Worm (Caenorhabditis elegans) whole organism, L1 larva: ENCODE measurements around the gene ZK643.5.

Experiments used
- C16A3.4 ChIP-seq: fragments of 150-350 bp; optimal IDR thresholded peaks from 2 replicates; lab custom pipeline; 2014; ENCODE audit warnings: missing biosample characterization, missing genetic modification characterization
- C34B4.2 ChIP-seq: sonication (generic microtip); optimal IDR thresholded peaks from 2 replicates; lab custom pipeline; 2017; ENCODE audit warnings: mild to moderate bottlenecking, missing genetic modification characterization, missing compliant biosample characterization
- alr-1 ChIP-seq: fragments of 200-800 bp; sonication (Bioruptor generic); optimal IDR thresholded peaks from 2 replicates; lab custom pipeline; 2018; ENCODE audit warnings: borderline replicate concordance, mild to moderate bottlenecking, missing genetic modification characterization, missing compliant biosample characterization
- aly-2 ChIP-seq: fragments of 150-350 bp; optimal IDR thresholded peaks from 2 replicates; lab custom pipeline; 2014; ENCODE audit warnings: missing biosample characterization, missing genetic modification characterization
- ama-1 ChIP-seq: fragments of 150-350 bp; optimal IDR thresholded peaks from 2 replicates; lab custom pipeline; 2014
- blmp-1 ChIP-seq: fragments of 150-350 bp; optimal IDR thresholded peaks from 2 replicates; lab custom pipeline; 2014; ENCODE audit warnings: missing biosample characterization, missing genetic modification characterization
- ceh-63 ChIP-seq: fragments of 200-800 bp; sonication (Bioruptor generic); optimal IDR thresholded peaks from 2 replicates; lab custom pipeline; 2018; ENCODE audit warnings: mild to moderate bottlenecking, missing genetic modification characterization, missing compliant biosample characterization
- ceh-8 ChIP-seq: fragments of 200-800 bp; sonication (Bioruptor generic); optimal IDR thresholded peaks from 2 replicates; lab custom pipeline; 2018; ENCODE audit warnings: mild to moderate bottlenecking, missing genetic modification characterization, moderate library complexity, missing compliant biosample characterization
- ceh-88 ChIP-seq: fragments of 200-800 bp; sonication (Bioruptor generic); IDR thresholded peaks from 2 replicates; pipeline ENCODE4 v1.3.6; 2022; ENCODE audit warnings: missing genetic modification characterization, missing compliant biosample characterization
- ces-1 ChIP-seq: fragments of 150-350 bp; optimal IDR thresholded peaks from 2 replicates; lab custom pipeline; 2014; ENCODE audit warnings: missing biosample characterization, missing genetic modification reagents, missing genetic modification characterization
- dpl-1 ChIP-seq, 3 experiments: fragments of 150-350 bp in 2 of 3; sonication (generic microtip) in 1 of 3; optimal IDR thresholded peaks; 2 replicates each; lab custom pipeline; 2014 to 2017; ENCODE audit warnings: missing biosample characterization in 3 of 3, missing genetic modification characterization in 3 of 3, missing genetic modification reagents in 3 of 3
- efl-1 ChIP-seq, 4 experiments: fragments of 150-350 bp; optimal IDR thresholded peaks in 3 of 4; peaks in 1 of 4; 1 replicate in 1 of 4; 2 replicates in 3 of 4; lab custom pipeline; 2014; ENCODE audit warnings: missing biosample characterization in 2 of 4, missing genetic modification characterization in 2 of 4, missing genetic modification reagents in 2 of 4
- efl-3 ChIP-seq: fragments of 200-800 bp; sonication (Bioruptor generic); optimal IDR thresholded peaks from 2 replicates; lab custom pipeline; 2018; ENCODE audit warnings: mild to moderate bottlenecking, missing genetic modification characterization, missing compliant biosample characterization
- elt-3 ChIP-seq, 6 experiments: fragments of 150-350 bp in 1 of 6; sonication (generic microtip); optimal IDR thresholded peaks; 2 replicates each; lab custom pipeline; 2017 to 2018; ENCODE audit warnings: missing biosample characterization in 6 of 6, missing genetic modification characterization in 6 of 6, inconsistent platforms in 1 of 6
- ets-5 ChIP-seq: fragments of 200-800 bp; sonication (Bioruptor generic); IDR thresholded peaks from 2 replicates; pipeline ENCODE4 v1.3.6; 2022; ENCODE audit warnings: missing genetic modification characterization, missing compliant biosample characterization
- fkh-10 ChIP-seq: sonication (generic microtip); optimal IDR thresholded peaks from 2 replicates; lab custom pipeline; 2017; ENCODE audit warnings: missing biosample characterization, missing genetic modification reagents, missing genetic modification characterization
- fkh-4 ChIP-seq: sonication (generic microtip); optimal IDR thresholded peaks from 2 replicates; lab custom pipeline; 2016; ENCODE audit warnings: missing compliant biosample characterization, missing genetic modification characterization, borderline replicate concordance
- fkh-8 ChIP-seq: sonication (generic microtip); optimal IDR thresholded peaks from 2 replicates; lab custom pipeline; 2016; ENCODE audit warnings: mild to moderate bottlenecking, missing genetic modification characterization, missing compliant biosample characterization
- fos-1 ChIP-seq: fragments of 150-350 bp; optimal IDR thresholded peaks from 2 replicates; lab custom pipeline; 2014; ENCODE audit warnings: missing biosample characterization, missing genetic modification characterization
- hlh-4 ChIP-seq: sonication (generic microtip); optimal IDR thresholded peaks from 2 replicates; lab custom pipeline; 2016; ENCODE audit warnings: mild to moderate bottlenecking, missing genetic modification characterization, missing compliant biosample characterization
- irx-1 ChIP-seq: sonication (generic microtip); optimal IDR thresholded peaks from 2 replicates; lab custom pipeline; 2016; ENCODE audit warnings: missing genetic modification characterization, missing compliant biosample characterization
- lin-13 ChIP-seq: fragments of 150-350 bp; optimal IDR thresholded peaks from 2 replicates; lab custom pipeline; 2014; ENCODE audit warnings: missing biosample characterization, missing genetic modification reagents, missing genetic modification characterization
- lin-14 ChIP-seq: fragments of 200-800 bp; sonication (Bioruptor generic); optimal IDR thresholded peaks from 2 replicates; lab custom pipeline; 2018; ENCODE audit warnings: mild to moderate bottlenecking, missing genetic modification characterization, moderate library complexity, missing compliant biosample characterization
- lin-39 ChIP-seq: fragments of 150-350 bp; optimal IDR thresholded peaks from 2 replicates; lab custom pipeline; 2014; ENCODE audit warnings: missing biosample characterization, missing genetic modification reagents, missing genetic modification characterization
- lir-3 ChIP-seq: sonication (generic microtip); optimal IDR thresholded peaks from 2 replicates; lab custom pipeline; 2016; ENCODE audit warnings: mild to moderate bottlenecking, missing genetic modification characterization, moderate library complexity, missing compliant biosample characterization; ENCODE audit not compliant: poor library complexity
- lsy-2 ChIP-seq, 2 experiments: fragments of 150-350 bp; optimal IDR thresholded peaks; 2 replicates each; lab custom pipeline; 2014; ENCODE audit warnings: missing biosample characterization in 2 of 2, missing genetic modification characterization in 2 of 2
- mab-9 ChIP-seq: fragments of 200-800 bp; sonication (Bioruptor generic); IDR thresholded peaks from 2 replicates; pipeline ENCODE4 v1.3.6; 2022; ENCODE audit warnings: missing genetic modification reagents, missing genetic modification characterization, missing compliant biosample characterization
- mef-2 ChIP-seq: fragments of 150-350 bp; optimal IDR thresholded peaks from 2 replicates; lab custom pipeline; 2014; ENCODE audit warnings: missing biosample characterization, missing genetic modification characterization
- mep-1 ChIP-seq: fragments of 150-350 bp; optimal IDR thresholded peaks from 2 replicates; lab custom pipeline; 2014; ENCODE audit warnings: missing biosample characterization, missing genetic modification characterization
- nhr-11 ChIP-seq: fragments of 150-350 bp; optimal IDR thresholded peaks from 2 replicates; lab custom pipeline; 2014; ENCODE audit warnings: missing biosample characterization, missing genetic modification characterization
- nhr-19 ChIP-seq: fragments of 200-800 bp; sonication (Bioruptor generic); conservative IDR thresholded peaks from 2 replicates; pipeline ENCODE4 v1.3.6; 2022; ENCODE audit warnings: missing genetic modification characterization, missing compliant biosample characterization
- nhr-237 ChIP-seq: fragments of 150-350 bp; optimal IDR thresholded peaks from 2 replicates; lab custom pipeline; 2014; ENCODE audit warnings: missing biosample characterization, missing genetic modification characterization
- nhr-28 ChIP-seq: fragments of 150-350 bp; optimal IDR thresholded peaks from 2 replicates; lab custom pipeline; 2014; ENCODE audit warnings: missing biosample characterization, missing genetic modification characterization
- nhr-47 ChIP-seq: sonication (generic microtip); optimal IDR thresholded peaks from 2 replicates; lab custom pipeline; 2016; ENCODE audit warnings: mild to moderate bottlenecking, missing genetic modification characterization, moderate library complexity, missing compliant biosample characterization
- nhr-71 ChIP-seq: sonication (generic microtip); optimal IDR thresholded peaks from 2 replicates; lab custom pipeline; 2016; ENCODE audit warnings: mild to moderate bottlenecking, missing genetic modification characterization, moderate library complexity, missing compliant biosample characterization
- nhr-77 ChIP-seq: fragments of 150-350 bp; optimal IDR thresholded peaks from 2 replicates; lab custom pipeline; 2014; ENCODE audit warnings: missing biosample characterization, missing genetic modification characterization
- nhr-84 ChIP-seq: sonication (generic microtip); optimal IDR thresholded peaks from 2 replicates; lab custom pipeline; 2017; ENCODE audit warnings: missing biosample characterization, missing genetic modification characterization
- nhr-85 ChIP-seq: sonication (generic microtip); peaks from one replicate; lab custom pipeline; 2016; ENCODE audit warnings: missing genetic modification characterization, inconsistent platforms, missing compliant biosample characterization
- pax-3 ChIP-seq: fragments of 200-800 bp; sonication (Bioruptor generic); optimal IDR thresholded peaks from 2 replicates; lab custom pipeline; 2018; ENCODE audit warnings: mild to moderate bottlenecking, missing genetic modification characterization, moderate library complexity, missing compliant biosample characterization
- pqm-1 ChIP-seq: sonication (generic microtip); optimal IDR thresholded peaks from 3 replicates; lab custom pipeline; 2017; ENCODE audit warnings: missing biosample characterization, missing genetic modification characterization
- sptf-1 ChIP-seq: fragments of 150-350 bp; optimal IDR thresholded peaks from 2 replicates; lab custom pipeline; 2014; ENCODE audit warnings: missing biosample characterization, missing genetic modification characterization
- sup-37 ChIP-seq: fragments of 200-800 bp; sonication (Bioruptor generic); optimal IDR thresholded peaks from 2 replicates; lab custom pipeline; 2018; ENCODE audit warnings: mild to moderate bottlenecking, missing genetic modification characterization, missing compliant biosample characterization
- tbx-2 ChIP-seq: sonication (generic microtip); optimal IDR thresholded peaks from 2 replicates; lab custom pipeline; 2016; ENCODE audit warnings: missing genetic modification characterization, missing compliant biosample characterization
- unc-130 ChIP-seq: fragments of 150-350 bp; optimal IDR thresholded peaks from 2 replicates; lab custom pipeline; 2017; ENCODE audit warnings: missing biosample characterization, missing genetic modification characterization, inconsistent platforms
- unc-30 ChIP-seq: sonication (generic microtip); optimal IDR thresholded peaks from 2 replicates; lab custom pipeline; 2017; ENCODE audit warnings: missing biosample characterization, missing genetic modification characterization
- unc-62 ChIP-seq: fragments of 150-350 bp; optimal IDR thresholded peaks from 2 replicates; lab custom pipeline; 2014; ENCODE audit warnings: missing biosample characterization, missing genetic modification reagents, missing genetic modification characterization
- unc-86 ChIP-seq: sonication (generic microtip); optimal IDR thresholded peaks from 2 replicates; lab custom pipeline; 2016; ENCODE audit warnings: missing genetic modification characterization, missing compliant biosample characterization
- unc-98 ChIP-seq: fragments of 200-800 bp; sonication (Bioruptor generic); IDR thresholded peaks from 2 replicates; pipeline ENCODE4 v1.3.6; 2022; ENCODE audit warnings: missing genetic modification characterization, missing compliant biosample characterization
- vab-15 ChIP-seq: sonication (generic microtip); optimal IDR thresholded peaks from 2 replicates; lab custom pipeline; 2017; ENCODE audit warnings: missing genotype, mild to moderate bottlenecking, missing genetic modification characterization, missing compliant biosample characterization
- zag-1 ChIP-seq: fragments of 150-350 bp; optimal IDR thresholded peaks from 2 replicates; lab custom pipeline; 2014; ENCODE audit warnings: missing biosample characterization, missing genetic modification characterization
- zip-4 ChIP-seq: fragments of 200-800 bp; sonication (Bioruptor generic); optimal IDR thresholded peaks from 2 replicates; lab custom pipeline; 2018; ENCODE audit warnings: mild to moderate bottlenecking, missing genetic modification characterization, moderate library complexity, missing compliant biosample characterization

The ZK643.5 gene

ce11 chrIII:8983135-8983534 lies 27.1 kb upstream of the ZK643.5 start (continued):
- no peak for TF ChIP-seq unc-30
- no peak for TF ChIP-seq alr-1
- no peak for TF ChIP-seq irx-1 (tag; lab: Kevin White, UChicago)
- peak in 3 of 6 experiments; percentile 38 to 69 (median 51) for TF ChIP-seq elt-3 (tag; optimal IDR thresholded peaks at IDR 0.05; lab: Kevin White, UChicago)
- no peak for TF ChIP-seq fkh-10 (GFP tag; lab: Kevin White, UChicago)

ce11 chrIII:8981847-8982479 lies 26.0 kb upstream of the ZK643.5 start, which contains the start of gene pde-2:
Gene pde-2 (minus strand): TSS chrIII:8981897.
- TF ChIP-seq vab-15 (tag; lab: Kevin White, UChicago) (no peak), tbx-2 (tag; lab: Kevin White, UChicago) (peak; percentile 54), unc-86 (tag; lab: Kevin White, UChicago) (peak; percentile 5), mef-2 (no peak), mep-1 (tag; lab: Kevin White, UChicago) (peak; percentile 78), fkh-8 (tag; lab: Kevin White, UChicago) (peak; percentile 18), ama-1 (lab: Kevin White, UChicago) (no peak), blmp-1 (tag; lab: Kevin White, UChicago) (peak; percentile 78), zag-1 (tag; lab: Kevin White, UChicago) (no peak), dpl-1 (GFP tag; optimal IDR thresholded peaks at IDR 0.05; lab: Kevin White, UChicago) (peak; percentile 18 to 37 (median 26)), efl-3 (GFP tag; lab: Kevin White, UChicago) (no peak), lin-14 (GFP tag; lab: Kevin White, UChicago) (peak; percentile 89), unc-62 (GFP tag; lab: Kevin White, UChicago) (no peak), nhr-19 (GFP tag; lab: Robert Waterston, UW) (peak; percentile 35; the same call in 1 of the 2 replicates), fkh-4 (tag; lab: Kevin White, UChicago) (no peak), hlh-4 (tag; lab: Kevin White, UChicago) (no peak), ets-5 (no peak), irx-1 (tag; lab: Kevin White, UChicago) (no peak), unc-98 (no peak), nhr-47 (tag; lab: Kevin White, UChicago) (peak; percentile 58), nhr-77 (no peak), sup-37 (GFP tag; lab: Kevin White, UChicago) (no peak), nhr-84 (tag; lab: Kevin White, UChicago) (no peak), zip-4 (no peak), nhr-71 (tag; lab: Kevin White, UChicago) (peak; percentile 68), lsy-2 (tag; optimal IDR thresholded peaks at IDR 0.05; lab: Kevin White, UChicago) (peak; percentile 47 to 64), lir-3 (tag; lab: Kevin White, UChicago) (peak; percentile 39), C16A3.4 (tag; lab: Kevin White, UChicago) (peak; percentile 14), C34B4.2 (tag; lab: Kevin White, UChicago) (no peak), pqm-1 (no peak), nhr-28 (tag; lab: Kevin White, UChicago) (no peak), efl-1 (optimal IDR thresholded peaks at IDR 0.05; lab: Kevin White, UChicago) (peak; percentile 19 to 45), efl-1 (GFP tag; optimal IDR thresholded peaks at IDR 0.05 in 1 of 2; lab: Kevin White, UChicago) (no peak), nhr-11 (tag; lab: Kevin White, UChicago) (no peak), ceh-8 (GFP tag; lab: Kevin White, UChicago) (no peak), lin-13 (GFP tag; lab: Kevin White, UChicago) (no peak), mab-9 (GFP tag; lab: Robert Waterston, UW) (no peak), aly-2 (tag; lab: Kevin White, UChicago) (no peak), pax-3 (tag; lab: Kevin White, UChicago) (no peak), ceh-88 (GFP tag; lab: Robert Waterston, UW) (no peak), sptf-1 (no peak), unc-130 (tag; lab: Kevin White, UChicago) (no peak), lin-39 (tag; lab: Kevin White, UChicago) (no peak), nhr-85 (tag; lab: Kevin White, UChicago) (peak; percentile 78), ces-1 (GFP tag; lab: Kevin White, UChicago) (no peak), ceh-63 (GFP tag; lab: Kevin White, UChicago) (no peak), nhr-237 (tag; lab: Kevin White, UChicago) (no peak), fos-1 (no peak)
